Worm (Caenorhabditis elegans): ENCODE results near the gene C50F7.5.
A peak's percentile ranks its signal among the peaks of the same experiment; 100 is the strongest.

The C50F7.5 gene

ce11 chrIV:7726325-7726724 lies at the start of gene C50F7.5:
Gene C50F7.5 (plus strand): TSS chrIV:7726719.
- peak; percentile 40 for TF ChIP-seq dve-1 (tag; optimal IDR thresholded peaks at IDR 0.05; ENCODE audit: insufficient read depth)
- peak; percentile 68 for TF ChIP-seq pqm-1 (tag; optimal IDR thresholded peaks at IDR 0.05)
- no peak for TF ChIP-seq pha-4 (GFP tag; IDR thresholded peaks at IDR 0.05)
- no peak for TF ChIP-seq pha-4 (tag; optimal IDR thresholded peaks at IDR 0.05)

- TF ChIP-seq hlh-11 (tag; optimal IDR thresholded peaks at IDR 0.05) (peak; percentile 67), mdt-29 (GFP tag; IDR thresholded peaks at IDR 0.05) (no peak), spr-1 (tag; optimal IDR thresholded peaks at IDR 0.05) (no peak), nhr-77 (tag; optimal IDR thresholded peaks at IDR 0.05) (peak; percentile 40), daf-16 (GFP tag; optimal IDR thresholded peaks at IDR 0.05) (no peak), daf-16 (tag; optimal IDR thresholded peaks at IDR 0.05) (peak; percentile 91), nhr-28 (tag; optimal IDR thresholded peaks at IDR 0.05) (peak; percentile 72), sdz-12 (GFP tag; optimal IDR thresholded peaks at IDR 0.05) (no peak), nhr-10 (tag; optimal IDR thresholded peaks at IDR 0.05) (no peak), lin-29 (GFP tag; IDR thresholded peaks at IDR 0.05) (no peak), gei-8 (GFP tag; optimal IDR thresholded peaks at IDR 0.05) (no peak), nhr-25 (tag; optimal IDR thresholded peaks at IDR 0.05; ENCODE audit: borderline replicate concordance, insufficient read depth) (no peak), Y48G9A.11 (GFP tag; IDR thresholded peaks at IDR 0.05) (no peak), ZK546.5 (tag; optimal IDR thresholded peaks at IDR 0.05) (no peak), pqm-1 (tag; optimal IDR thresholded peaks at IDR 0.05) (peak; percentile 85), dmd-6 (GFP tag; IDR thresholded peaks at IDR 0.05) (peak; percentile 28; the same call in 1 of the 2 replicates), dve-1 (tag; optimal IDR thresholded peaks at IDR 0.05; ENCODE audit: insufficient read depth) (peak; percentile 60), unc-39 (tag; optimal IDR thresholded peaks at IDR 0.05) (no peak), zag-1 (tag; optimal IDR thresholded peaks at IDR 0.05) (no peak), attf-4 (tag; optimal IDR thresholded peaks at IDR 0.05) (no peak)
Measured at ce11 chrIV:7679120-7679519, 47.4 kb upstream of the C50F7.5 start.

- TF ChIP-seq lin-38 (GFP tag; IDR thresholded peaks at IDR 0.05): no peak
- TF ChIP-seq pqm-1 (tag; optimal IDR thresholded peaks at IDR 0.05): peak; percentile 60
- peak; percentile 7 for TF ChIP-seq hlh-11 (tag; optimal IDR thresholded peaks at IDR 0.05)
- peak in 1 of 2 experiments; percentile 63 for TF ChIP-seq unc-62 (GFP tag; optimal IDR thresholded peaks at IDR 0.05 in 1 of 2)
- TF ChIP-seq unc-62 (tag; optimal IDR thresholded peaks at IDR 0.05): no peak
- no peak for TF ChIP-seq daf-16 (GFP tag; optimal IDR thresholded peaks at IDR 0.05)
- TF ChIP-seq daf-16 (tag; optimal IDR thresholded peaks at IDR 0.05): peak; percentile 76
- TF ChIP-seq nhr-28 (tag; optimal IDR thresholded peaks at IDR 0.05): peak; percentile 36
- no peak for TF ChIP-seq snpc-1.2 (GFP tag; IDR thresholded peaks at IDR 0.05)
Measured at ce11 chrIV:7689326-7689725, 37.2 kb upstream of the C50F7.5 start.

- no peak for TF ChIP-seq gei-8 (GFP tag; optimal IDR thresholded peaks at IDR 0.05)
- TF ChIP-seq ztf-11 (tag; optimal IDR thresholded peaks at IDR 0.05): no peak
- TF ChIP-seq ceh-32 (tag; optimal IDR thresholded peaks at IDR 0.05; ENCODE audit: poor library complexity): no peak
- no peak for TF ChIP-seq unc-130 (GFP tag; optimal IDR thresholded peaks at IDR 0.05)
- no peak for TF ChIP-seq arid-1 (GFP tag; conservative IDR thresholded peaks at IDR 0.05)
- TF ChIP-seq nhr-42 (GFP tag; IDR thresholded peaks at IDR 0.05): no peak
- no peak for TF ChIP-seq F44E2.7 (GFP tag; IDR thresholded peaks at IDR 0.05)
- peak; percentile 92 for TF ChIP-seq aha-1 (tag)
- no peak for TF ChIP-seq T20F7.1 (GFP tag; optimal IDR thresholded peaks at IDR 0.05)
Measured at ce11 chrIV:7692451-7692850, 34.1 kb upstream of the C50F7.5 start.

- TF ChIP-seq zfp-3 (GFP tag; conservative IDR thresholded peaks at IDR 0.05) (no peak), Y105C5A.15 (GFP tag; IDR thresholded peaks at IDR 0.05) (no peak), lsy-2 (tag; optimal IDR thresholded peaks at IDR 0.05) (no peak), spr-3 (GFP tag; optimal IDR thresholded peaks at IDR 0.05) (no peak), ceh-62 (tag; optimal IDR thresholded peaks at IDR 0.05) (no peak), F44E2.7 (GFP tag; IDR thresholded peaks at IDR 0.05) (no peak), mep-1 (tag; optimal IDR thresholded peaks at IDR 0.05) (no peak), daf-8 (GFP tag; IDR thresholded peaks at IDR 0.05) (no peak), ceh-82 (tag; optimal IDR thresholded peaks at IDR 0.05) (no peak), ceh-20 (GFP tag; IDR thresholded peaks at IDR 0.05) (no peak), unc-62 (GFP tag; optimal IDR thresholded peaks at IDR 0.05 in 1 of 2) (no peak), unc-62 (tag; optimal IDR thresholded peaks at IDR 0.05) (no peak), attf-4 (tag; optimal IDR thresholded peaks at IDR 0.05) (no peak), nhr-10 (tag; optimal IDR thresholded peaks at IDR 0.05) (no peak), nhr-41 (GFP tag; IDR thresholded peaks at IDR 0.05) (no peak), fos-1 (tag; optimal IDR thresholded peaks at IDR 0.05) (no peak), lin-38 (GFP tag; IDR thresholded peaks at IDR 0.05) (no peak)
Measured at ce11 chrIV:7698320-7698719, 28.2 kb upstream of the C50F7.5 start, which contains the start of gene flp-13. Gene flp-13 (minus strand): TSS chrIV:7698420.

Measured in whole organism, L4 larva.